Fruit fly (Drosophila melanogaster): Measurements from ENCODE around the gene Ir76a.

The Ir76a gene

DNA sequence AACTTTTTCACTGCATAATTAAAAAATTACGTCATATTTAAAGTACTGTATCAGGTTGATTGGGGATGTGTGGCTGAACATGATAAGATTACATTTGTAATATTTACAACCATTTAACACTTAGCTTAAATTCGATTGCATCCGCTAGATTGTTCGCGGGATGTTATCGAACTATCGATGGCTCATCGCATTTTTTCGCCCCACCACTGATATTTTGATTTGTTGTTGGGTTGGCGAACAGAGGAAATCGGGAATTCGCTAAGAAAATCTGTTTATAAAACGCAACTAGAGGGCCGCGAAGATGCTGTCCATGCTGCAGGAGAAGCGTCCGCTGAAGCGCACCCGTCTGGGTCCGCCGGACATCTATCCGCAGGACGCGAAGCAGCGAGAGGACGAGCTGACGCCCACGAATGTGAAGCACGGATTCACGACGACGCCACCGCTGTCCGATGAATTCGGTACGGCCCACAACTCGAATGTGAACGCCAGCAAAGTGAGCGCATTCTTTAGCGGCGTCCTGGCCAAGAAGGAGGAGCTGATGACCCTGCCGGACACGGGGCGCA, 37.4 kb downstream of the Ir76a start, which contains the start of gene kto (continued):
- TF ChIP-seq CG31365 (tag; optimal IDR thresholded peaks at IDR 0.05) (no peak), bcd (GFP tag; optimal IDR thresholded peaks at IDR 0.05) (no peak), CG10147 (GFP tag; optimal IDR thresholded peaks at IDR 0.05) (no peak), NC2β (GFP tag; optimal IDR thresholded peaks at IDR 0.05) (no peak), sc (optimal IDR thresholded peaks at IDR 0.05) (no peak), sc (GFP tag; optimal IDR thresholded peaks at IDR 0.05) (no peak), Nf-YB (GFP tag; optimal IDR thresholded peaks at IDR 0.05) (no peak), CG7357 (GFP tag; IDR thresholded peaks at IDR 0.05) (no peak), CG2199 (GFP tag; IDR thresholded peaks at IDR 0.05) (no peak), Trl (optimal IDR thresholded peaks at IDR 0.05) (no peak), Trl (GFP tag; optimal IDR thresholded peaks at IDR 0.05) (no peak), CG18476 (GFP tag; optimal IDR thresholded peaks at IDR 0.05) (no peak), sim (GFP tag; IDR thresholded peaks at IDR 0.05) (no peak), Pdp1 (GFP tag; optimal IDR thresholded peaks at IDR 0.05) (no peak), exex (tag; optimal IDR thresholded peaks at IDR 0.05) (no peak), dati (GFP tag; IDR thresholded peaks at IDR 0.05) (no peak), psq (GFP tag; optimal IDR thresholded peaks at IDR 0.05) (no peak), D19A (tag; optimal IDR thresholded peaks at IDR 0.05) (no peak), CG6791 (GFP tag; IDR thresholded peaks at IDR 0.05; ENCODE audit: partially characterized antibody) (peak; percentile 91), Ada2b (GFP tag; IDR thresholded peaks at IDR 0.05) (no peak), CG9876 (GFP tag; optimal IDR thresholded peaks at IDR 0.05) (no peak)

DNA sequence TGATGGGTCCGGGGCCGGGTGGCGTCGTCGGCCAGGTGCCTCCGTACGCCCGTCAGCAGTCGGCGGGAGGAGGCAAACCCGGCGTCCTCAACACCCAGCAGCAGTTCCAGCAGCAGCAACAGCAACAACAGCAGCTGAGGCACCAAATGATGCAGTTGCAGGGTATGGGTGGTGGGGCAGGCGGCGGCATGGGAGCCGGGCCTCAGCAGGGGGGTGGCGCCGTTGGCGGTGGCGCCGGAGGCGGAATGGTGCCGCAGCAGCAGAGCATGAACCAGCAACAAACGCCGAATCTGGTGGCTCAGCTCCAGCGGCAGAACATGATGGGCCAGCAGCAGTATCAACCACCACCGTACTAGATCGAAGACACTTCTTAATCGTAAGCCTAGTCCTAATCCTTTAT, 45.4 kb downstream of the Ir76a start:
- 0 out of 3 replicates have a peak, but pooled peaks have one; percentile 17 for TF ChIP-seq CG7963 (GFP tag; IDR thresholded peaks at IDR 0.05; ENCODE audit: partially characterized antibody)
- no peak for TF ChIP-seq CG32532 (GFP tag; IDR thresholded peaks at IDR 0.05)
- no peak for TF ChIP-seq CG9609 (GFP tag; optimal IDR thresholded peaks at IDR 0.05)
- no peak for TF ChIP-seq odd (GFP tag; optimal IDR thresholded peaks at IDR 0.05)
- TF ChIP-seq CG9727 (GFP tag; optimal IDR thresholded peaks at IDR 0.05) = no peak
- no peak for TF ChIP-seq cwo (GFP tag; optimal IDR thresholded peaks at IDR 0.05)
- no peak for TF ChIP-seq CG2712 (tag; optimal IDR thresholded peaks at IDR 0.05)
- no peak for TF ChIP-seq CG12659 (GFP tag; optimal IDR thresholded peaks at IDR 0.05)
- 0 out of 3 replicates have a peak, but pooled peaks have one; percentile 32 for TF ChIP-seq ken (GFP tag; IDR thresholded peaks at IDR 0.05)
- no peak for TF ChIP-seq CG12299 (tag; optimal IDR thresholded peaks at IDR 0.05)
- peak; percentile 50 for TF ChIP-seq crol (GFP tag; IDR thresholded peaks at IDR 0.05)
- no peak for TF ChIP-seq mam (GFP tag; optimal IDR thresholded peaks at IDR 0.05)

DNA sequence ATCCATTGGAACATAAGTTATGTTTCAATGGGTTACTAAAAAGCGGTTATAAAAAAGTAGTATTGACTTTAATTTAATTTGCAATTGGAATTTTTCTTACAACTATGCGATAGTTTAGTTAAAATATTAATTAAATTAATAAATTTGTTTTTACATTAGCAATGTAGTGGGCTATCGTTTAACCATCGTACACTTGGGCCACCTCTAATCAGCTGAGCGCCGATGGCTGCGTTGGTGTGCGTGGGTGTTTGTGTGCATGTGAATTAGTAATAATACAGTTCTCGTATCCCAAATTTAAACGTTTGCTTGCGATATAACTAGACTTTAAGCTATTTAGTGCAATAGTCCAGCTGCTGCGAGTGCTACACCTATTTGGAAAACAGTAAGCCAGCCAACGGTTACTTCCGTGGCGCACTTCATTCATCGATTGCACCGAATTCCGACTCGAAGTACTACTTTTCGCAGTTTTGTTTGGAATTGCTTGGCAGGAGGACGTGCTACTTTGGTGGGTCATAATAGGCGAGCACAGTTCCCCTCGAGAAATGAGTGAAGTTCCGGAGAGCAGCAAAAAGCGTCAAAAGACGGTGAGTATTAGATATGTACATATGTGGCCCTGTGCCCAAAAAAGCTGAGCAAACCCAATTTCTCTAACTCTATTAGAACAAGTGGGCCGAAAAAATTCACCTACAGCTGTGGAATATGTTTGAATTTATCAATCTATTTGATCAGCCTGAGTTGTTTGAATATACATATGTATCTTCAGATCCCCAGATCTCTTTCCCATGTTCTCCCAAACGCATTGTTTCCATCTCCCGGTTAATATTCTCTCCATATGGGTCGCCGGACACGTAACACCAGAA, 46.2 kb downstream of the Ir76a start, which contains the start of gene Papss:
Gene Papss (plus strand): TSS at position 247 of the 860 bp plus-strand sequence.
- TF ChIP-seq Nf-YB (GFP tag; optimal IDR thresholded peaks at IDR 0.05) (no peak), luna (GFP tag; optimal IDR thresholded peaks at IDR 0.05) (no peak), CG8281 (tag; optimal IDR thresholded peaks at IDR 0.05) (no peak), Oli (tag; optimal IDR thresholded peaks at IDR 0.05) (no peak), gcm2 (GFP tag; optimal IDR thresholded peaks at IDR 0.05) (no peak), D19A (tag; optimal IDR thresholded peaks at IDR 0.05) (no peak), grau (tag; optimal IDR thresholded peaks at IDR 0.05) (no peak), CG12104 (GFP tag; optimal IDR thresholded peaks at IDR 0.05) (peak; percentile 9), rib (GFP tag; IDR thresholded peaks at IDR 0.05) (no peak), h (optimal IDR thresholded peaks at IDR 0.05) (no peak), trem (tag; optimal IDR thresholded peaks at IDR 0.05) (peak; percentile 67), CG10321 (GFP tag; IDR thresholded peaks at IDR 0.05) (no peak), HLH3B (GFP tag; IDR thresholded peaks at IDR 0.05) (no peak; the same call in 1 of the 2 replicates), CG8089 (GFP tag; optimal IDR thresholded peaks at IDR 0.05) (no peak), chn (GFP tag; optimal IDR thresholded peaks at IDR 0.05) (no peak), CG10565 (GFP tag; optimal IDR thresholded peaks at IDR 0.05) (no peak), jumu (GFP tag; optimal IDR thresholded peaks at IDR 0.05) (no peak), Trl (optimal IDR thresholded peaks at IDR 0.05) (peak in 1 of 2 experiments; percentile 8), Trl (GFP tag; optimal IDR thresholded peaks at IDR 0.05) (no peak), sc (optimal IDR thresholded peaks at IDR 0.05) (no peak), sc (GFP tag; optimal IDR thresholded peaks at IDR 0.05) (no peak)
